Worm (Caenorhabditis elegans) whole organism, L4 larva: Measurements from ENCODE around the gene C46F4.3.
A peak's percentile ranks its signal among the peaks of the same experiment; 100 is the strongest.

Source experiments
- F44E2.7 ChIP-seq: fragments of 200-800 bp; sonication (Bioruptor generic); IDR thresholded peaks from 2 replicates; pipeline ENCODE4 v2.1.2; 2022; ENCODE audit warnings: missing genetic modification characterization, missing compliant biosample characterization
- T20F7.1 ChIP-seq: fragments of 200-800 bp; sonication (Bioruptor generic); optimal IDR thresholded peaks from 2 replicates; lab custom pipeline; 2018; ENCODE audit warnings: mild to moderate bottlenecking, missing genetic modification characterization, missing compliant biosample characterization
- Y75B8A.6 ChIP-seq: fragments of 200-800 bp; sonication (Bioruptor generic); IDR thresholded peaks from 2 replicates; pipeline ENCODE4 v1.3.6; 2022; ENCODE audit warnings: missing genetic modification reagents, missing genetic modification characterization, missing compliant biosample characterization
- ZK546.5 ChIP-seq, 2 experiments: sonication (generic microtip); optimal IDR thresholded peaks; 2 replicates each; lab custom pipeline; 2017; ENCODE audit warnings: missing biosample characterization in 2 of 2, missing genetic modification characterization in 2 of 2
- aha-1 ChIP-seq: fragments of 150-350 bp; peaks from one replicate; lab custom pipeline; 2014; ENCODE audit warnings: missing biosample characterization, missing genetic modification characterization
- ama-1 ChIP-seq: fragments of 150-350 bp; optimal IDR thresholded peaks from 2 replicates; lab custom pipeline; 2014; ENCODE audit warnings: inconsistent platforms, mixed read lengths
- attf-4 ChIP-seq: sonication (generic microtip); optimal IDR thresholded peaks from 3 replicates; lab custom pipeline; 2017; ENCODE audit warnings: missing biosample characterization, missing genetic modification characterization
- ceh-20 ChIP-seq: fragments of 200-800 bp; sonication (Bioruptor generic); IDR thresholded peaks from 2 replicates; pipeline ENCODE4 v1.3.6; 2022; ENCODE audit warnings: missing genetic modification reagents, missing genetic modification characterization, missing compliant biosample characterization
- ceh-28 ChIP-seq: fragments of 150-350 bp; optimal IDR thresholded peaks from 2 replicates; lab custom pipeline; 2014; ENCODE audit warnings: missing biosample characterization, missing genetic modification reagents, missing genetic modification characterization
- ceh-82 ChIP-seq: sonication (generic microtip); optimal IDR thresholded peaks from 2 replicates; lab custom pipeline; 2017; ENCODE audit warnings: missing biosample characterization, missing genetic modification characterization
- cey-2 ChIP-seq: sonication (generic microtip); optimal IDR thresholded peaks from 3 replicates; lab custom pipeline; 2017; ENCODE audit warnings: missing genetic modification characterization, mild to moderate bottlenecking, missing compliant biosample characterization, antibody characterized with exemption, borderline replicate concordance; ENCODE audit not compliant: insufficient read depth
- ctbp-1 ChIP-seq: fragments of 200-800 bp; sonication (Bioruptor generic); IDR thresholded peaks from 2 replicates; pipeline ENCODE4 v1.3.6; 2022; ENCODE audit warnings: missing genetic modification reagents, missing genetic modification characterization, missing compliant biosample characterization
- daf-16 ChIP-seq, 3 experiments: sonication (generic microtip); optimal IDR thresholded peaks; 2 replicates each; lab custom pipeline; 2016 to 2017; ENCODE audit warnings: missing genetic modification characterization in 3 of 3, missing genetic modification reagents in 3 of 3, mild to moderate bottlenecking in 2 of 3, missing compliant biosample characterization in 2 of 3, missing biosample characterization in 1 of 3, moderate library complexity in 1 of 3
- daf-8 ChIP-seq: fragments of 200-800 bp; sonication (Bioruptor generic); IDR thresholded peaks from 2 replicates; pipeline ENCODE4 v1.3.6; 2022; ENCODE audit warnings: missing genetic modification characterization, missing compliant biosample characterization
- dmd-6 ChIP-seq: fragments of 200-800 bp; sonication (Bioruptor generic); IDR thresholded peaks from 2 replicates; pipeline ENCODE4 v1.3.6; 2022; ENCODE audit warnings: missing genetic modification reagents, missing genetic modification characterization, missing compliant biosample characterization
- dpl-1 ChIP-seq: fragments of 150-350 bp; optimal IDR thresholded peaks from 2 replicates; lab custom pipeline; 2014; ENCODE audit warnings: missing biosample characterization, missing genetic modification reagents, missing genetic modification characterization
- duxl-1 ChIP-seq: sonication (generic microtip); optimal IDR thresholded peaks from 2 replicates; lab custom pipeline; 2016; ENCODE audit warnings: mild to moderate bottlenecking, missing genetic modification characterization, moderate library complexity, missing compliant biosample characterization; ENCODE audit not compliant: poor library complexity
- hmg-1.1 ChIP-seq: fragments of 200-800 bp; sonication (Bioruptor generic); IDR thresholded peaks from 2 replicates; pipeline ENCODE4 v1.3.6; 2022; ENCODE audit warnings: missing genetic modification reagents, missing genetic modification characterization, missing compliant biosample characterization
- jun-1 ChIP-seq: fragments of 150-350 bp; optimal IDR thresholded peaks from 2 replicates; lab custom pipeline; 2014; ENCODE audit warnings: missing biosample characterization, missing genetic modification reagents, missing genetic modification characterization
- lin-15B ChIP-seq: fragments of 150-350 bp; sonication (generic microtip); optimal IDR thresholded peaks from 3 replicates; lab custom pipeline; 2014; ENCODE audit warnings: missing biosample characterization, missing genetic modification characterization
- lsy-2 ChIP-seq, 2 experiments: fragments of 150-350 bp in 1 of 2; sonication (generic microtip) in 1 of 2; optimal IDR thresholded peaks; 2 replicates each; lab custom pipeline; 2014 to 2017; ENCODE audit warnings: missing biosample characterization in 2 of 2, missing genetic modification characterization in 2 of 2
- madf-5 ChIP-seq, 2 experiments: fragments of 200-800 bp; sonication (Bioruptor generic); IDR thresholded peaks; 2 replicates each; pipeline ENCODE4 v1.3.6; 2022; ENCODE audit warnings: missing compliant biosample characterization in 2 of 2, missing genetic modification characterization in 2 of 2
- madf-9 ChIP-seq: fragments of 200-800 bp; sonication (Bioruptor generic); conservative IDR thresholded peaks from 2 replicates; pipeline ENCODE4 v1.3.6; 2022; ENCODE audit warnings: missing genetic modification reagents, missing genetic modification characterization, missing compliant biosample characterization
- mdl-1 ChIP-seq, 2 experiments: fragments of 150-350 bp in 1 of 2; sonication (generic microtip) in 1 of 2; optimal IDR thresholded peaks; 2 replicates each; lab custom pipeline; 2014 to 2017; ENCODE audit warnings: missing biosample characterization in 2 of 2, missing genetic modification characterization in 2 of 2
- nhr-10 ChIP-seq: fragments of 150-350 bp; optimal IDR thresholded peaks from 2 replicates; lab custom pipeline; 2014; ENCODE audit warnings: missing biosample characterization, missing genetic modification characterization
- nhr-111 ChIP-seq: fragments of 200-800 bp; sonication (Bioruptor generic); optimal IDR thresholded peaks from 2 replicates; lab custom pipeline; 2018; ENCODE audit warnings: mild to moderate bottlenecking, missing genetic modification characterization, missing compliant biosample characterization
- nhr-237 ChIP-seq: sonication (generic microtip); optimal IDR thresholded peaks from 2 replicates; lab custom pipeline; 2017; ENCODE audit warnings: missing biosample characterization, missing genetic modification characterization
- nhr-28 ChIP-seq: fragments of 150-350 bp; optimal IDR thresholded peaks from 2 replicates; lab custom pipeline; 2014; ENCODE audit warnings: missing biosample characterization, missing genetic modification characterization
- nhr-41 ChIP-seq: fragments of 200-800 bp; sonication (Bioruptor generic); IDR thresholded peaks from 2 replicates; pipeline ENCODE4 v1.3.6; 2022; ENCODE audit warnings: missing genetic modification reagents, missing genetic modification characterization, missing compliant biosample characterization
- nhr-42 ChIP-seq: fragments of 200-800 bp; sonication (Bioruptor generic); IDR thresholded peaks from 2 replicates; pipeline ENCODE4 v1.3.6; 2022; ENCODE audit warnings: missing genetic modification characterization, missing compliant biosample characterization
- nhr-76 ChIP-seq: fragments of 150-350 bp; optimal IDR thresholded peaks from 2 replicates; lab custom pipeline; 2014; ENCODE audit warnings: missing biosample characterization, missing genetic modification characterization
- pha-4 ChIP-seq, 2 experiments: fragments of 150-350 bp in 1 of 2; fragments of 200-800 bp in 1 of 2; sonication (Bioruptor generic) in 1 of 2; IDR thresholded peaks in 1 of 2; optimal IDR thresholded peaks in 1 of 2; 2 replicates each; pipeline versions ENCODE4 v1.3.6 to Lab custom; 2014 to 2022; ENCODE audit warnings: missing genetic modification characterization in 2 of 2, missing genetic modification reagents in 2 of 2, missing biosample characterization in 1 of 2, missing compliant biosample characterization in 1 of 2
- sdz-12 ChIP-seq: fragments of 200-800 bp; sonication (Bioruptor generic); optimal IDR thresholded peaks from 2 replicates; lab custom pipeline; 2018; ENCODE audit warnings: mild to moderate bottlenecking, missing genetic modification characterization, missing compliant biosample characterization
- set-16 ChIP-seq: fragments of 200-800 bp; sonication (Bioruptor generic); IDR thresholded peaks from 2 replicates; pipeline ENCODE4 v1.3.6; 2022; ENCODE audit warnings: missing genetic modification reagents, missing genetic modification characterization, missing compliant biosample characterization
- snpc-4 ChIP-seq: fragments of 150-350 bp; optimal IDR thresholded peaks from 2 replicates; lab custom pipeline; 2014; ENCODE audit warnings: missing biosample characterization, missing genetic modification characterization
- spr-3 ChIP-seq: fragments of 200-800 bp; sonication (Bioruptor generic); optimal IDR thresholded peaks from 2 replicates; lab custom pipeline; 2018; ENCODE audit warnings: mild to moderate bottlenecking, missing genetic modification characterization, missing compliant biosample characterization
- tag-97 ChIP-seq: fragments of 200-800 bp; sonication (Bioruptor generic); IDR thresholded peaks from 2 replicates; pipeline ENCODE4 v1.3.6; 2022; ENCODE audit warnings: missing genetic modification characterization, missing compliant biosample characterization
- tra-1 ChIP-seq: fragments of 200-800 bp; sonication (Bioruptor generic); IDR thresholded peaks from 2 replicates; pipeline ENCODE4 v1.3.6; 2022; ENCODE audit warnings: missing genetic modification reagents, missing genetic modification characterization, missing compliant biosample characterization
- unc-39 ChIP-seq: sonication (generic microtip); optimal IDR thresholded peaks from 2 replicates; lab custom pipeline; 2017; ENCODE audit warnings: missing biosample characterization, missing genetic modification characterization
- vab-7 ChIP-seq: fragments of 200-800 bp; sonication (Bioruptor generic); IDR thresholded peaks from 2 replicates; pipeline ENCODE4 v1.3.6; 2022; ENCODE audit warnings: missing genetic modification reagents, missing genetic modification characterization, missing compliant biosample characterization
- zag-1 ChIP-seq: fragments of 150-350 bp; optimal IDR thresholded peaks from 2 replicates; lab custom pipeline; 2014; ENCODE audit warnings: missing biosample characterization, missing genetic modification characterization
- ztf-11 ChIP-seq: fragments of 150-350 bp; optimal IDR thresholded peaks from 2 replicates; lab custom pipeline; 2014; ENCODE audit warnings: missing biosample characterization, missing genetic modification characterization

Gene C46F4.3

ce11 chrX:5977754-5978153 is 42.2 kb downstream of the C46F4.3 start, which contains the start of gene kin-2:
Gene kin-2, minus strand, starts transcription at chrX:5977854.
- TF ChIP-seq F44E2.7 (GFP tag; lab: Robert Waterston, UW) (no peak), ceh-82 (no peak), duxl-1 (tag; lab: Kevin White, UChicago) (no peak), nhr-28 (tag; lab: Kevin White, UChicago) (no peak)
- TF ChIP-seq, all 104 proteins: peak for 0

- no peak for TF ChIP-seq vab-7 (GFP tag; lab: Robert Waterston, UW)
- no peak for TF ChIP-seq daf-8
- no peak for TF ChIP-seq attf-4 (tag; lab: Kevin White, UChicago)
- TF ChIP-seq ZK546.5 (tag; optimal IDR thresholded peaks at IDR 0.05; lab: Kevin White, UChicago), result no peak
- peak; percentile 63; the same call in 1 of the 2 replicates for TF ChIP-seq set-16 (GFP tag; lab: Robert Waterston, UW)
- no peak for TF ChIP-seq tag-97 (GFP tag; lab: Robert Waterston, UW)
- no peak for TF ChIP-seq T20F7.1 (GFP tag; lab: Kevin White, UChicago)
- TF ChIP-seq madf-9 (GFP tag; lab: Robert Waterston, UW), result no peak
- TF ChIP-seq spr-3 (GFP tag; lab: Kevin White, UChicago), result no peak
- no peak for TF ChIP-seq snpc-4 (tag; lab: Kevin White, UChicago)
- TF ChIP-seq daf-16 (GFP tag; optimal IDR thresholded peaks at IDR 0.05; lab: Kevin White, UChicago), result no peak
- no peak for TF ChIP-seq daf-16 (tag; optimal IDR thresholded peaks at IDR 0.05; lab: Kevin White, UChicago)
- no peak for TF ChIP-seq zag-1
- no peak for TF ChIP-seq nhr-10
- no peak for TF ChIP-seq nhr-76 (tag; lab: Kevin White, UChicago)
- no peak for TF ChIP-seq nhr-42 (GFP tag; lab: Robert Waterston, UW)
- TF ChIP-seq cey-2, result no peak
- peak in 1 of 2 experiments; percentile 3 for TF ChIP-seq lsy-2 (tag; optimal IDR thresholded peaks at IDR 0.05; lab: Kevin White, UChicago)
- no peak for TF ChIP-seq unc-39 (tag; lab: Kevin White, UChicago)
- TF ChIP-seq nhr-111 (GFP tag; lab: Kevin White, UChicago), result no peak
- no peak for TF ChIP-seq nhr-237 (tag; lab: Kevin White, UChicago)
- no peak for TF ChIP-seq ctbp-1 (GFP tag; lab: Robert Waterston, UW)
- TF ChIP-seq pha-4 (GFP tag; IDR thresholded peaks at IDR 0.05; lab: Robert Waterston, UW), result peak; percentile 25; the same call in 1 of the 2 replicates
- TF ChIP-seq pha-4 (tag; optimal IDR thresholded peaks at IDR 0.05; lab: Kevin White, UChicago), result no peak
- TF ChIP-seq F44E2.7 (GFP tag; lab: Robert Waterston, UW), result no peak
- no peak for TF ChIP-seq ceh-82
- no peak for TF ChIP-seq sdz-12 (GFP tag; lab: Kevin White, UChicago)
- TF ChIP-seq Y75B8A.6 (GFP tag; lab: Robert Waterston, UW), result no peak
- TF ChIP-seq tra-1 (GFP tag; lab: Robert Waterston, UW), result no peak
- no peak for TF ChIP-seq ceh-28 (tag; lab: Kevin White, UChicago)
- TF ChIP-seq nhr-41 (GFP tag; lab: Robert Waterston, UW), result no peak
- no peak for TF ChIP-seq lin-15B (tag; lab: Kevin White, UChicago)
- TF ChIP-seq dpl-1, result no peak
- TF ChIP-seq ceh-20, result no peak
- no peak for TF ChIP-seq dmd-6
- peak; percentile 88 for TF ChIP-seq aha-1 (tag; lab: Kevin White, UChicago)
- no peak for TF ChIP-seq madf-5 (GFP tag; IDR thresholded peaks at IDR 0.05; lab: Robert Waterston, UW)
- no peak for TF ChIP-seq ama-1 (lab: Kevin White, UChicago)
- 0 out of 2 replicates have a peak, but pooled peaks have one; percentile 33 for TF ChIP-seq hmg-1.1 (GFP tag; lab: Robert Waterston, UW)
- TF ChIP-seq mdl-1 (tag; optimal IDR thresholded peaks at IDR 0.05; lab: Kevin White, UChicago), result no peak
- TF ChIP-seq jun-1, result no peak
- no peak for TF ChIP-seq ztf-11
Measured at ce11 chrX:5981698-5982097, 46.1 kb downstream of the C46F4.3 start.
